Worm (Caenorhabditis elegans) whole organism, young adult: Measurements from ENCODE around the gene lap-1.

Source experiments
- F10E7.11 ChIP-seq: sonication (generic microtip); optimal IDR thresholded peaks from 2 replicates; lab custom pipeline; 2017; ENCODE audit warnings: mild to moderate bottlenecking, missing genetic modification characterization, moderate library complexity, missing compliant biosample characterization
- F37B4.10 ChIP-seq: fragments of 200-800 bp; sonication (Bioruptor generic); IDR thresholded peaks from 2 replicates; pipeline ENCODE4 v1.3.6; 2022; ENCODE audit warnings: missing genetic modification characterization, missing compliant biosample characterization
- F39B2.1 ChIP-seq: fragments of 200-800 bp; sonication (Bioruptor generic); IDR thresholded peaks from 2 replicates; pipeline ENCODE4 v1.3.6; 2022; ENCODE audit warnings: missing genetic modification reagents, missing genetic modification characterization, missing compliant biosample characterization
- F52B5.7 ChIP-seq: sonication (generic microtip); optimal IDR thresholded peaks from 2 replicates; lab custom pipeline; 2016; ENCODE audit warnings: mild to moderate bottlenecking, missing genetic modification characterization, missing compliant biosample characterization
- F57C9.4 ChIP-seq: sonication (generic microtip); optimal IDR thresholded peaks from 2 replicates; lab custom pipeline; 2017; ENCODE audit warnings: mild to moderate bottlenecking, missing genetic modification characterization, missing compliant biosample characterization
- K11D2.4 ChIP-seq: fragments of 200-800 bp; sonication (Bioruptor generic); IDR thresholded peaks from 2 replicates; pipeline ENCODE4 v1.3.6; 2022; ENCODE audit warnings: missing genetic modification reagents, missing genetic modification characterization, missing compliant biosample characterization
- K12H6.12 ChIP-seq: fragments of 200-800 bp; sonication (Bioruptor generic); optimal IDR thresholded peaks from 2 replicates; lab custom pipeline; 2018; ENCODE audit warnings: mild to moderate bottlenecking, missing genetic modification characterization, missing compliant biosample characterization
- ZK185.1 ChIP-seq: sonication (generic microtip); optimal IDR thresholded peaks from 2 replicates; lab custom pipeline; 2016; ENCODE audit warnings: mild to moderate bottlenecking, missing genetic modification characterization, missing compliant biosample characterization; ENCODE audit not compliant: poor library complexity, severe bottlenecking
- atf-7 ChIP-seq: sonication (generic microtip); optimal IDR thresholded peaks from 2 replicates; lab custom pipeline; 2017; ENCODE audit warnings: mild to moderate bottlenecking, missing genetic modification characterization, missing compliant biosample characterization
- athp-1 ChIP-seq: sonication (generic microtip); optimal IDR thresholded peaks from 2 replicates; lab custom pipeline; 2017; ENCODE audit warnings: mild to moderate bottlenecking, missing genetic modification characterization, missing compliant biosample characterization
- attf-3 ChIP-seq: fragments of 200-800 bp; sonication (Bioruptor generic); conservative IDR thresholded peaks from 2 replicates; pipeline ENCODE4 v1.3.6; 2022; ENCODE audit warnings: missing genetic modification reagents, missing genetic modification characterization, missing compliant biosample characterization
- bed-1 ChIP-seq: fragments of 200-800 bp; sonication (Bioruptor generic); IDR thresholded peaks from 2 replicates; pipeline ENCODE4 v1.3.6; 2022; ENCODE audit warnings: missing genetic modification reagents, missing genetic modification characterization, missing compliant biosample characterization
- bed-2 ChIP-seq: fragments of 200-800 bp; sonication (Bioruptor generic); IDR thresholded peaks from 2 replicates; pipeline ENCODE4 v1.3.6; 2022; ENCODE audit warnings: missing genetic modification reagents, missing genetic modification characterization, missing compliant biosample characterization
- cebp-2 ChIP-seq: fragments of 200-800 bp; sonication (Bioruptor generic); IDR thresholded peaks from 2 replicates; pipeline ENCODE4 v1.3.6; 2022; ENCODE audit warnings: missing genetic modification characterization, missing compliant biosample characterization
- ceh-79 ChIP-seq: sonication (generic microtip); optimal IDR thresholded peaks from 2 replicates; lab custom pipeline; 2017; ENCODE audit warnings: mild to moderate bottlenecking, missing genetic modification characterization, missing compliant biosample characterization
- chd-7 ChIP-seq: sonication (generic microtip); optimal IDR thresholded peaks from 2 replicates; lab custom pipeline; 2016; ENCODE audit warnings: mild to moderate bottlenecking, missing genetic modification characterization, moderate library complexity, missing compliant biosample characterization
- dox-1 ChIP-seq: fragments of 200-800 bp; sonication (Bioruptor generic); IDR thresholded peaks from 2 replicates; pipeline ENCODE4 v1.3.6; 2022; ENCODE audit warnings: missing genetic modification reagents, missing genetic modification characterization, missing compliant biosample characterization
- dpl-1 ChIP-seq: fragments of 150-350 bp; optimal IDR thresholded peaks from 2 replicates; lab custom pipeline; 2014; ENCODE audit warnings: missing biosample characterization, missing genetic modification reagents, missing genetic modification characterization
- efl-1 ChIP-seq: fragments of 150-350 bp; optimal IDR thresholded peaks from 2 replicates; lab custom pipeline; 2014; ENCODE audit warnings: missing biosample characterization, missing genetic modification reagents, missing genetic modification characterization
- egl-44 ChIP-seq: fragments of 200-800 bp; sonication (Bioruptor generic); IDR thresholded peaks from 2 replicates; pipeline ENCODE4 v1.3.6; 2022; ENCODE audit warnings: missing genetic modification reagents, missing genetic modification characterization, missing compliant biosample characterization
- egrh-3 ChIP-seq: fragments of 200-800 bp; sonication (Bioruptor generic); IDR thresholded peaks from 2 replicates; pipeline ENCODE4 v1.3.6; 2022; ENCODE audit warnings: missing genetic modification reagents, missing genetic modification characterization, missing compliant biosample characterization
- ekl-4 ChIP-seq: fragments of 200-800 bp; sonication (Bioruptor generic); IDR thresholded peaks from 2 replicates; pipeline ENCODE4 v1.3.6; 2022; ENCODE audit warnings: missing genetic modification reagents, missing genetic modification characterization, missing compliant biosample characterization
- fkh-3 ChIP-seq: sonication (generic microtip); optimal IDR thresholded peaks from 2 replicates; lab custom pipeline; 2016; ENCODE audit warnings: mild to moderate bottlenecking, missing genetic modification characterization, missing compliant biosample characterization
- hlh-12 ChIP-seq: sonication (generic microtip); optimal IDR thresholded peaks from 2 replicates; lab custom pipeline; 2016; ENCODE audit warnings: missing genetic modification characterization, missing compliant biosample characterization
- hlh-26 ChIP-seq: fragments of 200-800 bp; sonication (Bioruptor generic); conservative IDR thresholded peaks from 2 replicates; pipeline ENCODE4 v1.3.6; 2022; ENCODE audit warnings: missing genetic modification reagents, missing genetic modification characterization, missing compliant biosample characterization
- hmg-20 ChIP-seq: fragments of 200-800 bp; sonication (Bioruptor generic); IDR thresholded peaks from 2 replicates; pipeline ENCODE4 v1.3.6; 2022; ENCODE audit warnings: missing genetic modification reagents, missing genetic modification characterization, missing compliant biosample characterization
- lag-1 ChIP-seq: fragments of 200-800 bp; sonication (Bioruptor generic); IDR thresholded peaks from 2 replicates; pipeline ENCODE4 v1.3.6; 2022; ENCODE audit warnings: missing genetic modification reagents, missing genetic modification characterization, missing compliant biosample characterization
- let-526 ChIP-seq: fragments of 200-800 bp; sonication (Bioruptor generic); IDR thresholded peaks from 2 replicates; pipeline ENCODE4 v1.3.6; 2022; ENCODE audit warnings: missing genetic modification reagents, missing genetic modification characterization, missing compliant biosample characterization
- lin-26 ChIP-seq: fragments of 200-800 bp; sonication (Bioruptor generic); IDR thresholded peaks from 2 replicates; pipeline ENCODE4 v1.3.6; 2022; ENCODE audit warnings: missing genetic modification reagents, missing genetic modification characterization, missing compliant biosample characterization
- lin-35 ChIP-seq, 3 experiments: fragments of 150-350 bp in 2 of 3; sonication (generic microtip) in 1 of 3; optimal IDR thresholded peaks; 2 replicates each; lab custom pipeline; 2014 to 2018; ENCODE audit warnings: missing biosample characterization in 3 of 3, missing genetic modification characterization in 3 of 3, missing genetic modification reagents in 3 of 3
- lsl-1 ChIP-seq: fragments of 200-800 bp; sonication (Bioruptor generic); optimal IDR thresholded peaks from 2 replicates; lab custom pipeline; 2018; ENCODE audit warnings: mild to moderate bottlenecking, missing genetic modification characterization, moderate library complexity, missing compliant biosample characterization
- madf-10 ChIP-seq: sonication (generic microtip); optimal IDR thresholded peaks from 2 replicates; lab custom pipeline; 2016; ENCODE audit warnings: mild to moderate bottlenecking, missing genetic modification characterization, missing compliant biosample characterization
- madf-6 ChIP-seq: fragments of 200-800 bp; sonication (Bioruptor generic); IDR thresholded peaks from 2 replicates; pipeline ENCODE4 v1.3.6; 2022; ENCODE audit warnings: missing genetic modification reagents, missing genetic modification characterization, missing compliant biosample characterization
- mel-28 ChIP-seq: sonication (generic microtip); optimal IDR thresholded peaks from 2 replicates; lab custom pipeline; 2016; ENCODE audit warnings: borderline replicate concordance, mild to moderate bottlenecking, missing genetic modification characterization, missing compliant biosample characterization
- mes-4 ChIP-seq: sonication (generic microtip); optimal IDR thresholded peaks from 2 replicates; lab custom pipeline; 2016; ENCODE audit warnings: missing genotype, missing genetic modification characterization, missing compliant biosample characterization
- nfya-1 ChIP-seq: sonication (generic microtip); optimal IDR thresholded peaks from 2 replicates; lab custom pipeline; 2017; ENCODE audit warnings: antibody characterized with exemption, missing compliant biosample characterization, missing genetic modification characterization, borderline replicate concordance; ENCODE audit not compliant: insufficient read depth
- nfyb-1 ChIP-seq: fragments of 200-800 bp; sonication (Bioruptor generic); IDR thresholded peaks from 2 replicates; pipeline ENCODE4 v1.3.6; 2022; ENCODE audit warnings: missing genetic modification reagents, missing genetic modification characterization, missing compliant biosample characterization
- nhr-90 ChIP-seq: sonication (generic microtip); optimal IDR thresholded peaks from 2 replicates; lab custom pipeline; 2016; ENCODE audit warnings: missing genotype, mild to moderate bottlenecking, missing genetic modification characterization, missing compliant biosample characterization
- rcor-1 ChIP-seq: fragments of 200-800 bp; sonication (Bioruptor generic); IDR thresholded peaks from 2 replicates; pipeline ENCODE4 v1.3.6; 2022; ENCODE audit warnings: missing genetic modification reagents, missing genetic modification characterization, missing compliant biosample characterization
- sdz-38 ChIP-seq: sonication (generic microtip); optimal IDR thresholded peaks from 2 replicates; lab custom pipeline; 2016; ENCODE audit warnings: missing genotype, missing genetic modification characterization, missing compliant biosample characterization
- snpc-3.4 ChIP-seq: sonication (generic microtip); optimal IDR thresholded peaks from 2 replicates; lab custom pipeline; 2017; ENCODE audit warnings: missing genetic modification characterization, mild to moderate bottlenecking, missing compliant biosample characterization, antibody characterized with exemption, moderate library complexity, missing genotype, missing genetic modification reagents
- snpc-4 ChIP-seq, 5 experiments: fragments of 150-350 bp in 1 of 5; sonication (generic microtip) in 4 of 5; optimal IDR thresholded peaks; 2 replicates each; lab custom pipeline; 2014 to 2018; ENCODE audit warnings: missing genetic modification characterization in 5 of 5, missing biosample characterization in 3 of 5, antibody characterized with exemption in 2 of 5, mild to moderate bottlenecking in 2 of 5, missing compliant biosample characterization in 2 of 5, missing genotype in 2 of 5, moderate library complexity in 2 of 5, missing genetic modification reagents in 1 of 5
- tbp1 ChIP-seq: fragments of 200-800 bp; sonication (Bioruptor generic); optimal IDR thresholded peaks from 2 replicates; lab custom pipeline; 2018; ENCODE audit warnings: mild to moderate bottlenecking, missing genetic modification characterization, missing compliant biosample characterization
- tbx-9 ChIP-seq: sonication (generic microtip); optimal IDR thresholded peaks from 2 replicates; lab custom pipeline; 2016; ENCODE audit warnings: borderline replicate concordance, missing genetic modification characterization, inconsistent platforms, missing compliant biosample characterization
- unc-62 ChIP-seq: fragments of 150-350 bp; optimal IDR thresholded peaks from 2 replicates; lab custom pipeline; 2014; ENCODE audit warnings: missing biosample characterization, missing genetic modification reagents, missing genetic modification characterization
- xnd-1 ChIP-seq: sonication (generic microtip); optimal IDR thresholded peaks from 2 replicates; lab custom pipeline; 2016; ENCODE audit warnings: missing genotype, missing genetic modification reagents, missing genetic modification characterization, missing compliant biosample characterization
- ztf-18 ChIP-seq: sonication (generic microtip); optimal IDR thresholded peaks from 2 replicates; lab custom pipeline; 2016; ENCODE audit warnings: missing genotype, mild to moderate bottlenecking, missing genetic modification characterization, missing compliant biosample characterization
- ztf-26 ChIP-seq: sonication (generic microtip); optimal IDR thresholded peaks from 2 replicates; lab custom pipeline; 2017; ENCODE audit warnings: missing genetic modification characterization, missing compliant biosample characterization

Gene lap-1

ce11 chrIII:8449160-8449807, 47.6 kb upstream of the lap-1 start, which contains the start of gene mrpl-32 (continued):
- 0 out of 2 replicates have a peak, but pooled peaks have one; percentile 33 for TF ChIP-seq attf-3
- TF ChIP-seq ZK185.1 (tag; lab: Kevin White, UChicago): no peak
- TF ChIP-seq hlh-12 (tag; lab: Kevin White, UChicago): no peak
- peak; percentile 39 for TF ChIP-seq atf-7
- no peak for TF ChIP-seq F37B4.10 (GFP tag; lab: Robert Waterston, UW)
- TF ChIP-seq let-526: no peak
- TF ChIP-seq lin-26: no peak
- no peak for TF ChIP-seq snpc-3.4 (tag; lab: Kevin White, UChicago)
- no peak for TF ChIP-seq dpl-1 (GFP tag; lab: Kevin White, UChicago)
- TF ChIP-seq fkh-3 (tag; lab: Kevin White, UChicago): no peak
- no peak for TF ChIP-seq madf-10 (tag; lab: Kevin White, UChicago)
- no peak for TF ChIP-seq F52B5.7
- no peak for TF ChIP-seq K12H6.12 (tag; lab: Kevin White, UChicago)
- TF ChIP-seq ceh-79: peak; percentile 20
- TF ChIP-seq F39B2.1 (GFP tag; lab: Robert Waterston, UW): no peak
- no peak for TF ChIP-seq hmg-20 (GFP tag; lab: Robert Waterston, UW)
- TF ChIP-seq egrh-3 (GFP tag; lab: Robert Waterston, UW): no peak
- TF ChIP-seq ekl-4 (GFP tag; lab: Robert Waterston, UW): peak; percentile 79
- peak; percentile 8 for TF ChIP-seq efl-1 (GFP tag; lab: Kevin White, UChicago)
- no peak for TF ChIP-seq dox-1 (GFP tag; lab: Robert Waterston, UW)
- peak in 1 of 3 experiments; percentile 13 for TF ChIP-seq lin-35 (GFP tag; optimal IDR thresholded peaks at IDR 0.05; lab: Kevin White, UChicago)
- no peak for TF ChIP-seq tbx-9 (tag; lab: Kevin White, UChicago)
- no peak for TF ChIP-seq K11D2.4 (GFP tag; lab: Robert Waterston, UW)
- TF ChIP-seq lsl-1: peak; percentile 34
- TF ChIP-seq xnd-1 (tag; lab: Kevin White, UChicago): peak; percentile 38
- no peak for TF ChIP-seq nhr-90 (tag; lab: Kevin White, UChicago)
- TF ChIP-seq chd-7 (tag; lab: Kevin White, UChicago): peak; percentile 33
- no peak for TF ChIP-seq cebp-2 (GFP tag; lab: Robert Waterston, UW)
- no peak for TF ChIP-seq bed-2 (GFP tag; lab: Robert Waterston, UW)
- no peak for TF ChIP-seq lag-1 (GFP tag; lab: Robert Waterston, UW)
- no peak for TF ChIP-seq hlh-26 (GFP tag; lab: Robert Waterston, UW)
- peak; percentile 81 for TF ChIP-seq F10E7.11 (tag; lab: Kevin White, UChicago)
- peak; percentile 42 for TF ChIP-seq tbp1 (GFP tag; lab: Kevin White, UChicago)
- no peak for TF ChIP-seq F57C9.4 (tag; lab: Kevin White, UChicago)
- no peak for TF ChIP-seq mes-4 (tag; lab: Kevin White, UChicago)
- peak; percentile 46 for TF ChIP-seq snpc-4 (GFP tag; optimal IDR thresholded peaks at IDR 0.05; lab: Kevin White, UChicago)
- peak in 2 of 4 experiments; percentile 21 to 64 for TF ChIP-seq snpc-4 (tag; optimal IDR thresholded peaks at IDR 0.05; lab: Kevin White, UChicago)
- peak; percentile 68; the same call in 1 of the 2 replicates for TF ChIP-seq nfyb-1 (GFP tag; lab: Robert Waterston, UW)
- no peak for TF ChIP-seq nfya-1 (tag; lab: Kevin White, UChicago)
- no peak for TF ChIP-seq sdz-38 (tag; lab: Kevin White, UChicago)
- 0 out of 2 replicates have a peak, but pooled peaks have one; percentile 5 for TF ChIP-seq rcor-1 (GFP tag; lab: Robert Waterston, UW)
- no peak for TF ChIP-seq mel-28 (tag; lab: Kevin White, UChicago)
- TF ChIP-seq egl-44 (GFP tag; lab: Robert Waterston, UW): no peak
- TF ChIP-seq athp-1: peak; percentile 66
- TF ChIP-seq ztf-26 (tag; lab: Kevin White, UChicago): no peak
- no peak for TF ChIP-seq ztf-18
- TF ChIP-seq madf-6: peak; percentile 68
- no peak for TF ChIP-seq unc-62 (GFP tag; lab: Kevin White, UChicago)
- 0 out of 2 replicates have a peak, but pooled peaks have one; percentile 79 for TF ChIP-seq bed-1 (GFP tag; lab: Robert Waterston, UW)
